Worm (Caenorhabditis elegans) whole organism, mixed stage, embryonic: ENCODE results near the gene parp-2.
A peak's percentile ranks its signal among the peaks of the same experiment; 100 is the strongest.

Source experiments
- blmp-1 ChIP-seq: fragments of 150-350 bp; optimal IDR thresholded peaks from 2 replicates; lab custom pipeline; 2014; ENCODE audit warnings: missing biosample characterization, missing genetic modification characterization
- ceh-83 ChIP-seq: fragments of 200-800 bp; sonication (Bioruptor generic); optimal IDR thresholded peaks from 2 replicates; lab custom pipeline; 2018; ENCODE audit warnings: mild to moderate bottlenecking, missing genetic modification characterization, missing compliant biosample characterization
- ces-1 ChIP-seq: fragments of 150-350 bp; optimal IDR thresholded peaks from 2 replicates; lab custom pipeline; 2014; ENCODE audit warnings: missing biosample characterization, missing genetic modification reagents, missing genetic modification characterization
- flh-1 ChIP-seq: fragments of 200-800 bp; sonication (Bioruptor generic); optimal IDR thresholded peaks from 2 replicates; lab custom pipeline; 2018; ENCODE audit warnings: mild to moderate bottlenecking, missing genetic modification characterization, moderate library complexity, missing compliant biosample characterization
- ztf-11 ChIP-seq: fragments of 150-350 bp; optimal IDR thresholded peaks from 2 replicates; lab custom pipeline; 2014; ENCODE audit warnings: missing biosample characterization, missing genetic modification characterization

DNA sequence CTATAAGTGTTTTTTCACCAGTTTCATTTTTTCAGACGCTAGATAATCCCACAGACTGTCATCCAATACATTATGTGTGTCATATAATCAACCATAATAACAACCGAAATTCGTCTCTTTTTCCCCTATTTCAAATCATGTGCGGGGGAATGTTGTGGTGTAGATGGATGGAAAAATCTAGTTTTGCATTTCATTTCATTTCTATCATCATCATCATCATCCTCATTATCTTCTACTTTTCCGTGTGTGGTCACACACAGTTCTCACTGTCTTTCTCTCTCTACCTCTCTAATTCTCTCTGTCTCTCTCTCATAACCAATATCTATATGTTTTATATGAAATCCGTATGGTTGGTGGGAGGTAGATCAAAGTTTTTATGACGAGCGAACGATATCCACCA, 19.4 kb upstream of the parp-2 start:
- no peak for TF ChIP-seq ztf-11
- peak; percentile 22 for TF ChIP-seq blmp-1 (tag; lab: Kevin White, UChicago)
- TF ChIP-seq flh-1 (GFP tag; lab: Kevin White, UChicago): no peak
- no peak for TF ChIP-seq ceh-83 (GFP tag; lab: Kevin White, UChicago)
- TF ChIP-seq ces-1: no peak
